Worm (Caenorhabditis elegans): ENCODE measurements around the gene mat-2.

ce11 chrII:11153080-11153479, 40.6 kb downstream of the mat-2 start:
- TF ChIP-seq med-1 (GFP tag; optimal IDR thresholded peaks at IDR 0.05; ENCODE audit: insufficient read depth) (no peak), flt-1 (GFP tag; IDR thresholded peaks at IDR 0.05) (no peak), cog-1 (tag; optimal IDR thresholded peaks at IDR 0.05) (no peak), ztf-23 (GFP tag; IDR thresholded peaks at IDR 0.05) (no peak), klf-2 (GFP tag; conservative IDR thresholded peaks at IDR 0.05) (no peak), T22C8.4 (GFP tag; IDR thresholded peaks at IDR 0.05) (no peak), ref-1 (GFP tag; conservative IDR thresholded peaks at IDR 0.05) (no peak), ztf-29 (GFP tag; IDR thresholded peaks at IDR 0.05) (no peak), tab-1 (GFP tag; IDR thresholded peaks at IDR 0.05) (no peak)

All from whole organism, midembryonic.